Fruit fly (Drosophila melanogaster) whole organism, pupa: ENCODE results near the gene CG4733.

Experiments
- CG10348 ChIP-seq: fragments of 200-800 bp; sonication (Bioruptor generic); IDR thresholded peaks from 2 replicates; pipeline ENCODE4 v1.3.6; 2022; ENCODE audit warnings: missing biosample characterization, missing genetic modification characterization
- CG12605 ChIP-seq: fragments of 200-800 bp; sonication (Bioruptor generic); IDR thresholded peaks from 2 replicates; pipeline ENCODE4 v1.3.6; 2022; ENCODE audit warnings: missing biosample characterization, missing genetic modification characterization
- CG13204 ChIP-seq: fragments of 200-800 bp; sonication (Bioruptor generic); optimal IDR thresholded peaks from 2 replicates; lab custom pipeline; 2018; ENCODE audit warnings: missing biosample characterization, mild to moderate bottlenecking, missing genetic modification characterization, moderate library complexity
- CG14655 ChIP-seq: fragments of 200-800 bp; sonication (Bioruptor generic); optimal IDR thresholded peaks from 3 replicates; lab custom pipeline; 2017; ENCODE audit warnings: mild to moderate bottlenecking, missing biosample characterization, missing genetic modification reagents, missing genetic modification characterization
- CG15710 ChIP-seq: fragments of 200-800 bp; sonication (Bioruptor generic); optimal IDR thresholded peaks from 2 replicates; lab custom pipeline; 2018; ENCODE audit warnings: missing biosample characterization, mild to moderate bottlenecking, missing genetic modification characterization, moderate library complexity
- CG17806 ChIP-seq: fragments of 200-800 bp; sonication (Bioruptor generic); optimal IDR thresholded peaks from 2 replicates; lab custom pipeline; 2018; ENCODE audit warnings: missing biosample characterization, mild to moderate bottlenecking, missing genetic modification characterization, moderate library complexity
- CG32121 ChIP-seq: fragments of 200-800 bp; sonication (Bioruptor generic); IDR thresholded peaks from 2 replicates; pipeline ENCODE4 v1.3.6; 2022; ENCODE audit warnings: missing biosample characterization, missing genetic modification characterization
- CG34367 ChIP-seq: fragments of 200-800 bp; sonication (Bioruptor generic); optimal IDR thresholded peaks from 2 replicates; lab custom pipeline; 2018; ENCODE audit warnings: missing biosample characterization, mild to moderate bottlenecking, missing genetic modification characterization
- CG4496 ChIP-seq: fragments of 200-800 bp; sonication (Bioruptor generic); IDR thresholded peaks from 3 replicates; pipeline ENCODE4 v1.3.6; 2022; ENCODE audit warnings: missing biosample characterization, missing genetic modification characterization
- CG8159 ChIP-seq: fragments of 200-800 bp; sonication (Bioruptor generic); optimal IDR thresholded peaks from 3 replicates; lab custom pipeline; 2018; ENCODE audit warnings: missing biosample characterization, mild to moderate bottlenecking, missing genetic modification characterization, moderate library complexity
- CG8301 ChIP-seq: fragments of 200-800 bp; sonication (Bioruptor generic); optimal IDR thresholded peaks from 2 replicates; lab custom pipeline; 2018; ENCODE audit warnings: missing biosample characterization, mild to moderate bottlenecking, missing genetic modification characterization
- CG9948 ChIP-seq: fragments of 200-800 bp; sonication (Bioruptor generic); optimal IDR thresholded peaks from 2 replicates; lab custom pipeline; 2018; ENCODE audit warnings: missing biosample characterization, mild to moderate bottlenecking, missing genetic modification characterization, moderate library complexity
- D1 ChIP-seq: fragments of 200-800 bp; sonication (Bioruptor generic); optimal IDR thresholded peaks from 2 replicates; lab custom pipeline; 2018; ENCODE audit warnings: missing biosample characterization, mild to moderate bottlenecking, missing genetic modification characterization, moderate library complexity
- EcR ChIP-seq: fragments of 200-800 bp; sonication (Bioruptor generic); optimal IDR thresholded peaks from 3 replicates; lab custom pipeline; 2019; ENCODE audit warnings: missing biosample characterization, missing genetic modification characterization, mild to moderate bottlenecking, moderate library complexity, missing genetic modification reagents
- Ets98B ChIP-seq: fragments of 200-800 bp; sonication (Bioruptor generic); IDR thresholded peaks from 2 replicates; pipeline ENCODE4 v1.3.6; 2022; ENCODE audit warnings: missing biosample characterization, missing genetic modification characterization
- Pif1A ChIP-seq: fragments of 200-800 bp; sonication (Bioruptor generic); optimal IDR thresholded peaks from 3 replicates; lab custom pipeline; 2016; ENCODE audit warnings: missing biosample characterization, missing genetic modification characterization
- Pif1B ChIP-seq: fragments of 200-800 bp; sonication (Bioruptor generic); optimal IDR thresholded peaks from 3 replicates; lab custom pipeline; 2016; ENCODE audit warnings: missing biosample characterization, missing genetic modification characterization
- Snoo ChIP-seq: fragments of 200-800 bp; sonication (Bioruptor generic); optimal IDR thresholded peaks from 3 replicates; lab custom pipeline; 2017; ENCODE audit warnings: missing biosample characterization, mild to moderate bottlenecking, missing genetic modification characterization, inconsistent platforms
- fd96Ca ChIP-seq: fragments of 200-800 bp; sonication (Bioruptor generic); IDR thresholded peaks from 3 replicates; pipeline ENCODE4 v1.3.6; 2022; ENCODE audit warnings: missing biosample characterization, missing genetic modification characterization
- gl ChIP-seq: fragments of 200-800 bp; sonication (Bioruptor generic); optimal IDR thresholded peaks from 2 replicates; lab custom pipeline; 2018; ENCODE audit warnings: missing biosample characterization, mild to moderate bottlenecking, missing genetic modification characterization
- rn ChIP-seq: fragments of 200-800 bp; sonication (Bioruptor generic); IDR thresholded peaks from 2 replicates; pipeline ENCODE4 v1.3.6; 2022; ENCODE audit warnings: missing biosample characterization, missing genetic modification characterization

The CG4733 gene

DNA sequence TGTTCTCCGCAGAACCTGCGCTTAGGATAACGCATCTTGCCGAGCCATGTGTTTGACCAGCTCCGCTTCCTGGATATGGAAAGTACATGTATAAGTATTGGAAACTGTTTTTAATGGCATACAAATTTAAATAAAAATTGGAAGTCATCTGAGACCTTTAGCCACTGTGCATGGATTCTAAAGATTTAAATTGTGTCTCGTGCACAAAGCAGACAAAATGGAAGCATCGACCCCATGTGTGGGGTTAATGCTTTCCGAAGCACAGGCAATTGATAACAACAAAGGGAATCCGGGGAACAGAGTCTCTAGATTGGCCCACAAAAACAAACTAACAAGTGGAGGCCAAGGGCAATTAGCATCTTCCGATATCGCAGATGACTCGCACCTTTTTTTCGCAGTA lies 11.3 kb downstream of the CG4733 start:
- no peak for TF ChIP-seq Snoo (tag; lab: Kevin White, UChicago)
- no peak for TF ChIP-seq D1 (tag; lab: Kevin White, UChicago)
- TF ChIP-seq CG10348 (GFP tag; lab: Robert Waterston, UW): no peak
- no peak for TF ChIP-seq CG32121 (GFP tag; lab: Robert Waterston, UW)
- TF ChIP-seq CG8159 (tag; lab: Kevin White, UChicago): no peak
- TF ChIP-seq, all 21 proteins: peak for 0

DNA sequence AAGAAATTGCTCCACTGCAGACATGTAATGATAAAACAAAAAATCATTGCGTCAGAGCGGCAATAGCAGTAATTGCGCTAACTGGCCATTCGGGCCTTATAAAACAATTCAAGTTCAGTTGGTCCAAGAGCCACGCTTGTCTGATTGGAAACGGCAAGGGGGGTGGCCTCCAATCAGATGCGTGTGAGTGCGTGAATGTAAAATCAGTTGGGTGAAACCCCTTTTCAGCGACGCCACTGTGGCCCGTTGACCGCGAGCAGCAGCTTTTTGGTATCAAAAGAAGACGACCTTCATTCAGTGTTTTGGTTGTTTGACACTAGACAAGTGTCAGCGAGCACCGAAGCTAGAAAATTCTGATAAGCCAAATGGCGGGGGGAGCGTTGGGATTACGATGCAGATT lies 11.8 kb downstream of the CG4733 start:
- no peak for TF ChIP-seq CG13204 (GFP tag; lab: Kevin White, UChicago)
- no peak for TF ChIP-seq CG10348 (GFP tag; lab: Robert Waterston, UW)
- TF ChIP-seq fd96Ca (GFP tag; lab: Robert Waterston, UW): 0 out of 3 replicates have a peak, but pooled peaks have one; percentile 5
- TF ChIP-seq CG14655 (GFP tag; lab: Kevin White, UChicago): no peak

DNA sequence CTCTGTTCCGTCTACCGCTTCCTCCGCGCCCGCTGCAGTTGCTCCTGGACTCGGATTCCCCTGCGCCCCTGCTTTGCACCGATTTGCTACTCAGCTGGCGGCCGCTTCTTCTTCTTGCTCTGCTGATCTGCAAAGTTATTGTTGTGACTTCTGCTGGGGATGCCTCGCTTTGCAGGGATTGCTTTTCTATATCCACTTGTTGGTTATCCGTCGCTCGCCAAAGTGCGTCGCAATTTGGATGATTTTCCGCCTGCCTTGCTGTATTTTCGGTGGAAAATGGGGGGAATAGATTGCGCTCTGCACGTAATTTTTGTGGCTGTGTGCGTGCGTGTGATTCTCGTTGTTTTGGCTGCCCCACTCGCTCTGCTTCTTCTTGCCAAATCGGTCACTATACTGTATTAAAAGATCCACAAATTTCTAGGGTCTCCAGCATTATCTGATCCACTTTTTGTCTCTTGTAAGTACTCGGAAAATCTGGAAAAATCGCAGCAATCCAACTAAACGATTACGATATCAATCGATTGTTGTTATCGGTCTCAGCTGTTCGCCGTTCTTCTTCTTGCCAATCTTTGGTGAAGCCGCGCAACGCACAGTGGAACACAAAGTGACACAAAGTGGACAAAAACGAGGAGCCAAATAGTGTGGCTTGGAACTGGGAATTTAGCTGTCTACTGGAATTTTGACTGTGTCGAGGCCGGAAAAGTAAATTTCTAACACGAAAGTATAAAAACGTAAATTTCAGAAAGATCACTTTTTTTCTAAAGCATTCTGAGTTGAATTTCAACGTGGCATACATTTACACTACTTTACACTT lies 12.6 kb downstream of the CG4733 start, which contains the start of gene ClpX:
Gene ClpX, minus strand, starts transcription at position 764 of the 814 bp plus-strand sequence.
- TF ChIP-seq CG8159 (tag; lab: Kevin White, UChicago): no peak
- no peak for TF ChIP-seq CG15710 (tag; lab: Kevin White, UChicago)
- peak; percentile 26; the same call in 1 of the 3 replicates for TF ChIP-seq CG4496 (GFP tag; lab: Robert Waterston, UW)
- TF ChIP-seq, all 21 proteins: peak for 1

DNA sequence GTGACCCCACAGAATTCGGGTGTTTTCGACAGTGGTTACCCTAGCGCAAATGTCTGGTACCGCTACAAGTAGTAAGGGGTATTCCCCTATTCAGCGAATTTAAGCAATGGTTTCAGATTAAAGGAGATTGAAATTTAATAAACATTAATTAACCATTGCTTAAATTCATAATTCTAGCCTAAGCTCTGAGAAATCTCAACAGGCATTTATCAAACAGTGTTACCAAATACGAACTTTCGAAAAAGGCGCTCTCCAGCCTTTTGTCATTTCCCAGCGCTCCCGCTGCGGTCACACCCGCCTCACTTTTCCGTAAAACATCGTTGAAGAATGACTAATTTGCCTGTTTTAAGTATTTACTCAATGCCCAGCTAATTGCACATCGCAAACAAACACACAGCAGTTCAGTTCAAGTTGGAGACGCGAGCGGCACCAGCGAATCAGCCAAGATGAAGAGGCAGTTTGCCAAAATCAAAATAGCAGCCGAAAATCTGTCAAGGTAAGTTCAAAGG lies 14.4 kb downstream of the CG4733 start, which contains the start of the genes Surf6 and RhoGAP92B:
Gene Surf6, minus strand, starts transcription at position 4 of the 509 bp plus-strand sequence.
Gene RhoGAP92B, plus strand, starts transcription at position 300 of the 509 bp plus-strand sequence.
- TF ChIP-seq CG8159 (tag; lab: Kevin White, UChicago) (peak; percentile 14), CG9948 (no peak), gl (tag; lab: Kevin White, UChicago) (no peak), CG34367 (tag; lab: Kevin White, UChicago) (peak; percentile 44), Ets98B (no peak), CG13204 (GFP tag; lab: Kevin White, UChicago) (no peak), CG17806 (tag; lab: Kevin White, UChicago) (peak; percentile 12), rn (no peak), D1 (tag; lab: Kevin White, UChicago) (no peak), EcR (GFP tag; lab: Kevin White, UChicago) (peak; percentile 68), Snoo (tag; lab: Kevin White, UChicago) (peak; percentile 40), CG8301 (no peak), fd96Ca (GFP tag; lab: Robert Waterston, UW) (peak; percentile 40; the same call in 1 of the 3 replicates), CG15710 (tag; lab: Kevin White, UChicago) (peak; percentile 43), CG12605 (GFP tag; lab: Robert Waterston, UW) (peak; percentile 56; the same call in 1 of the 2 replicates), Pif1A (GFP tag; lab: Kevin White, UChicago) (no peak), CG10348 (GFP tag; lab: Robert Waterston, UW) (no peak), CG14655 (GFP tag; lab: Kevin White, UChicago) (no peak), CG32121 (GFP tag; lab: Robert Waterston, UW) (peak; percentile 68), CG4496 (GFP tag; lab: Robert Waterston, UW) (peak; percentile 29; the same call in 1 of the 3 replicates), Pif1B (GFP tag; lab: Kevin White, UChicago) (peak; percentile 30)

DNA sequence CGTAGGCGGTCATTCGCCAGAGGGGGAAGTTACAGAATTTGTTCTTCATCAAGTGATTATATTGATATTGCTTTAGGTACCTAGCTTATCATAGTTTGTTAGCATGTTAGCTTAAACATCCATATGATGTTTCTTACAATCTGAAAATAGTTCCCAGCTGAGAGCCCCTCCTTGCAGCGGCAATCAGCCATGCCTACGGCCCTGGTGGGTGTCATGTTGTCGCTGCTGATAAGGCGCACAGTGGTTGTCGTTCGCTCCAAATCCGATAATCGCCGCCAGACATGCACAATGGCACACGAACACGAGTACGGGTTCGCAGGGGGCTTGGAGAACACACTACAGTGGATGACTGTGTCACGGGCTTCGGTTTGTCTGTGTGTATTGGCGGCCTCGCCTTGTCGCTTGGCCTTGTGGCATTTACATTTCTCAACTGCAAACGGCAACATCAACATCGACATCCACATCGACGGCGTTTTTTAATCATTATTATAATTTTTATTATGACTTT lies 15.5 kb downstream of the CG4733 start:
- TF ChIP-seq CG10348 (GFP tag; lab: Robert Waterston, UW) (no peak; the same call in 1 of the 2 replicates), fd96Ca (GFP tag; lab: Robert Waterston, UW) (peak; percentile 92), CG13204 (GFP tag; lab: Kevin White, UChicago) (peak; percentile 57), CG12605 (GFP tag; lab: Robert Waterston, UW) (peak; percentile 77), CG8159 (tag; lab: Kevin White, UChicago) (peak; percentile 84), EcR (GFP tag; lab: Kevin White, UChicago) (peak; percentile 49), Pif1A (GFP tag; lab: Kevin White, UChicago) (peak; percentile 83), Snoo (tag; lab: Kevin White, UChicago) (peak; percentile 87), CG8301 (peak; percentile 78), CG34367 (tag; lab: Kevin White, UChicago) (peak; percentile 82), rn (no peak; the same call in 1 of the 2 replicates), Pif1B (GFP tag; lab: Kevin White, UChicago) (peak; percentile 69), Ets98B (peak; percentile 83), CG14655 (GFP tag; lab: Kevin White, UChicago) (peak; percentile 83), CG32121 (GFP tag; lab: Robert Waterston, UW) (peak; percentile 91), D1 (tag; lab: Kevin White, UChicago) (no peak), CG4496 (GFP tag; lab: Robert Waterston, UW) (peak; percentile 94), CG15710 (tag; lab: Kevin White, UChicago) (peak; percentile 85), CG9948 (peak; percentile 78), CG17806 (tag; lab: Kevin White, UChicago) (peak; percentile 78), gl (tag; lab: Kevin White, UChicago) (peak; percentile 74)
- TF ChIP-seq, all 21 proteins: peak for 18
